Fruit fly (Drosophila melanogaster): ENCODE data around the gene CG14316.

The CG14316 gene

DNA sequence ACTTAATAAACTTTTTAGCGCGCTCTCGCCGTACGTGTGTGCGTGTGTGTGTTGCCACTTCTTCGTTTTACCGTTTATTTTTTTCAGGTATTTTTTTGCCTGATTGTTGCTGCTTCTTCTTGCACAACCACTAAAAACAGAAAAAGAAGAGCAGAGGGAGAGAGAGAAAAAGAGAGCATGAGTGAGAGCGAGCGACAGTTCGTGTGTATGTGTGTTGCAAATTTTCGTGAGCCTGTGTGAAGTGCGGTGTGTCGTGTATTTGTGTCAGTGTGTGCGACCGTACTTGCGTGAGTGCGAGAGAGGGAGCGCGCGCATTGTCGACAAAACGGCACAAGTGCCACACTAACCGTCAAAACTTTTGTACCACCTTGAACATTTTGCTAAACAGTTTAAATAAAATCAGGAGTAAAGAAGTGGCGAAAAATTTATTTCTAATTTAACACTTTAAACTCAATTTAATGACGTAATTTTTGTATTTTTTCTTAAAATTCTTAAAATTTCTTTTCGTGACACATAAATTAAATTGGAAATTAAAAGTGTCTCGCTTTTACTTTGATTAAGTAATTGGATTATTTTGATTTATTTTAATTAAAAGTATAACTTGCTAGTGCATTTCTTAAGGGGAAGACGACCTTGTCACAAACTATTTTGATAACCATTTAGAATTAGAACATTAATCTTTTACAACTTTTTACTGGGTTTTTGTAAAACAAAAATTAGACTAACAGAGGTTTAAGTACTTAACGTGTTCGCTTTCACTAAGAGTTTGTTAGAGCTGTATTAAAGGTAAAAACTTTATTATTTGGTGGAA lies 45.3 kb downstream of the CG14316 start (continued):
- peak; percentile 7 for TF ChIP-seq CHES-1-like (GFP tag; optimal IDR thresholded peaks at IDR 0.05)
- TF ChIP-seq CG7928 (GFP tag; optimal IDR thresholded peaks at IDR 0.05): peak; percentile 2
- TF ChIP-seq sqz (GFP tag; optimal IDR thresholded peaks at IDR 0.05): peak; percentile 98
- TF ChIP-seq amos (GFP tag; IDR thresholded peaks at IDR 0.05; ENCODE audit: partially characterized antibody): no peak
- peak; percentile 9 for TF ChIP-seq CG30020 (tag; optimal IDR thresholded peaks at IDR 0.05)
- TF ChIP-seq gem (tag; optimal IDR thresholded peaks at IDR 0.05): peak; percentile 79
- TF ChIP-seq Pdp1 (GFP tag; optimal IDR thresholded peaks at IDR 0.05): peak; percentile 28 to 88
- TF ChIP-seq fu2 (GFP tag; optimal IDR thresholded peaks at IDR 0.05): peak; percentile 29
- peak; percentile 55 for TF ChIP-seq CG15601 (tag; optimal IDR thresholded peaks at IDR 0.05)
- TF ChIP-seq chinmo (GFP tag; IDR thresholded peaks at IDR 0.05; ENCODE audit: partially characterized antibody): no peak
- TF ChIP-seq fd3F (GFP tag; optimal IDR thresholded peaks at IDR 0.05): peak; percentile 22
- TF ChIP-seq CG7786 (GFP tag; optimal IDR thresholded peaks at IDR 0.05): peak; percentile 26
- peak; percentile 30 for TF ChIP-seq CG3163 (GFP tag; optimal IDR thresholded peaks at IDR 0.05)
- TF ChIP-seq corto (GFP tag; optimal IDR thresholded peaks at IDR 0.05): peak; percentile 8
- peak; percentile 41 for TF ChIP-seq pum (GFP tag; optimal IDR thresholded peaks at IDR 0.05)
- no peak for TF ChIP-seq CG8290 (GFP tag; optimal IDR thresholded peaks at IDR 0.05)
- peak in 1 of 2 experiments; percentile 71 for TF ChIP-seq CG8290 (tag; optimal IDR thresholded peaks at IDR 0.05)
- peak; percentile 45 for TF ChIP-seq Nf-YC (tag; optimal IDR thresholded peaks at IDR 0.05)
- peak; percentile 38 for TF ChIP-seq Jarid2 (GFP tag; optimal IDR thresholded peaks at IDR 0.05)
- peak in 1 of 2 experiments; percentile 36 for TF ChIP-seq chif (GFP tag; optimal IDR thresholded peaks at IDR 0.05)
- peak; percentile 26 for TF ChIP-seq CG3407 (GFP tag; optimal IDR thresholded peaks at IDR 0.05)
- peak; percentile 3 for TF ChIP-seq CG7987 (GFP tag; optimal IDR thresholded peaks at IDR 0.05)
- TF ChIP-seq CG9727 (GFP tag; optimal IDR thresholded peaks at IDR 0.05): peak; percentile 80
- no peak for TF ChIP-seq sima (GFP tag; optimal IDR thresholded peaks at IDR 0.05)
- TF ChIP-seq CG1233 (GFP tag; optimal IDR thresholded peaks at IDR 0.05): peak; percentile 73
- peak; percentile 31 for TF ChIP-seq psq (GFP tag; optimal IDR thresholded peaks at IDR 0.05)
- peak; percentile 84 for TF ChIP-seq CG9437 (GFP tag; optimal IDR thresholded peaks at IDR 0.05)
- TF ChIP-seq CG8924 (tag; optimal IDR thresholded peaks at IDR 0.05): peak; percentile 62
- peak; percentile 57 for TF ChIP-seq CG3281 (GFP tag; optimal IDR thresholded peaks at IDR 0.05)
- TF ChIP-seq shn (GFP tag; optimal IDR thresholded peaks at IDR 0.05): no peak
- TF ChIP-seq CG10366 (GFP tag; IDR thresholded peaks at IDR 0.05): no peak
- peak; percentile 31 for TF ChIP-seq YL-1 (GFP tag; optimal IDR thresholded peaks at IDR 0.05)
- peak; percentile 65 for TF ChIP-seq CG1832 (GFP tag; optimal IDR thresholded peaks at IDR 0.05)
- TF ChIP-seq B-H1 (GFP tag; IDR thresholded peaks at IDR 0.05): no peak
- TF ChIP-seq CG10147 (GFP tag; optimal IDR thresholded peaks at IDR 0.05): peak; percentile 58
- TF ChIP-seq CG6272 (GFP tag; IDR thresholded peaks at IDR 0.05): peak; percentile 9; the same call in 1 of the 2 replicates
- no peak for TF ChIP-seq CG18764 (GFP tag; optimal IDR thresholded peaks at IDR 0.05)
- peak; percentile 66 for TF ChIP-seq bcd (GFP tag; optimal IDR thresholded peaks at IDR 0.05)
- no peak for TF ChIP-seq NFAT (GFP tag; IDR thresholded peaks at IDR 0.05)
- peak; percentile 97 for TF ChIP-seq nom (GFP tag; optimal IDR thresholded peaks at IDR 0.05)
- peak; percentile 44 for TF ChIP-seq fd96Cb (tag; optimal IDR thresholded peaks at IDR 0.05)
- TF ChIP-seq CG1602 (GFP tag; optimal IDR thresholded peaks at IDR 0.05): peak; percentile 33
- no peak for TF ChIP-seq stc (GFP tag; IDR thresholded peaks at IDR 0.05)
- TF ChIP-seq ind (GFP tag; optimal IDR thresholded peaks at IDR 0.05): peak; percentile 51
- peak; percentile 75 for TF ChIP-seq CG12391 (tag; optimal IDR thresholded peaks at IDR 0.05)
- TF ChIP-seq pfk (GFP tag; optimal IDR thresholded peaks at IDR 0.05): no peak
- TF ChIP-seq CG10543 (GFP tag; optimal IDR thresholded peaks at IDR 0.05): peak; percentile 51
- no peak for TF ChIP-seq al (GFP tag; IDR thresholded peaks at IDR 0.05)
- TF ChIP-seq tup (GFP tag; optimal IDR thresholded peaks at IDR 0.05): no peak

Data from whole organism, embryonic.